Worm (Caenorhabditis elegans) whole organism, midembryonic: ENCODE data around the gene smap-1.
"Not testable (repeated sequence)": the region's sequence is repeated elsewhere in the genome, so short reads cannot be mapped to it uniquely, and the experiment has no call there.

Experiments
- T22C8.4 ChIP-seq: fragments of 200-800 bp; sonication (Bioruptor generic); IDR thresholded peaks from 2 replicates; pipeline ENCODE4 v1.3.6; 2022; ENCODE audit warnings: missing genetic modification characterization, missing compliant biosample characterization
- cog-1 ChIP-seq: sonication (generic microtip); optimal IDR thresholded peaks from 2 replicates; lab custom pipeline; 2016; ENCODE audit warnings: missing genetic modification characterization, missing compliant biosample characterization
- flt-1 ChIP-seq: fragments of 200-800 bp; sonication (Bioruptor generic); IDR thresholded peaks from 2 replicates; pipeline ENCODE4 v1.3.6; 2022; ENCODE audit warnings: missing genetic modification characterization, missing compliant biosample characterization
- klf-2 ChIP-seq: fragments of 200-800 bp; sonication (Bioruptor generic); conservative IDR thresholded peaks from 2 replicates; pipeline ENCODE4 v1.3.6; 2022; ENCODE audit warnings: missing genetic modification reagents, missing genetic modification characterization, missing compliant biosample characterization
- med-1 ChIP-seq: sonication (generic microtip); optimal IDR thresholded peaks from 2 replicates; lab custom pipeline; 2017; ENCODE audit warnings: missing genetic modification characterization, mild to moderate bottlenecking, missing compliant biosample characterization, antibody characterized with exemption, missing genetic modification reagents; ENCODE audit not compliant: insufficient read depth
- ref-1 ChIP-seq: fragments of 200-800 bp; sonication (Bioruptor generic); conservative IDR thresholded peaks from 2 replicates; pipeline ENCODE4 v1.3.6; 2022; ENCODE audit warnings: missing genetic modification reagents, missing genetic modification characterization, missing compliant biosample characterization
- tab-1 ChIP-seq: fragments of 200-800 bp; sonication (Bioruptor generic); IDR thresholded peaks from 2 replicates; pipeline ENCODE4 v1.3.6; 2022; ENCODE audit warnings: missing genetic modification characterization, missing compliant biosample characterization
- ztf-23 ChIP-seq: fragments of 200-800 bp; sonication (Bioruptor generic); IDR thresholded peaks from 2 replicates; pipeline ENCODE4 v1.3.6; 2022; ENCODE audit warnings: missing genetic modification reagents, missing genetic modification characterization, missing compliant biosample characterization
- ztf-29 ChIP-seq: fragments of 200-800 bp; sonication (Bioruptor generic); IDR thresholded peaks from 2 replicates; pipeline ENCODE4 v1.3.6; 2022; ENCODE audit warnings: missing genetic modification reagents, missing genetic modification characterization, missing compliant biosample characterization

The smap-1 gene

DNA sequence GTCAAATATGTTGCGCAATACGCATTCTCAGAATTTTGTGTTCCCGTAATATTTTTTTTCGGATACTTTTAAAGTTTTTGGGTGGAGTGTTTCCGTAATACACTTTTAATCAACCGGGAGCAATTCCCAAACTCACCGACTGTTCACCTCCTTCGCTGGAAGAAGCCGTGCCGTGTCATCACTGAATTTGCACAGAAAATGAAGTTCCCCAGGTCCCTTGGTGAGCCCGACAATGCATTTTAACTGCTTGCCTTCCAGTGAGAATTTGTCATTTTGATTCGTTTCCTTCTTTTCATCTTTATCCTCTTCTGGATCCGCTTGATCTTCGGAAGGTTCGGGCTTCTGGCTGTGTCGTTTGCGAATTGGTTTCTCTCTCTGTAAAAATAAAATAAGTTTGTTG, 14.8 kb upstream of the smap-1 start:
- TF ChIP-seq med-1 (GFP tag; lab: Kevin White, UChicago) (no peak), tab-1 (GFP tag; lab: Robert Waterston, UW) (no peak), ref-1 (GFP tag; lab: Robert Waterston, UW) (no peak), klf-2 (GFP tag; lab: Robert Waterston, UW) (no peak), ztf-29 (no peak), ztf-23 (GFP tag; lab: Robert Waterston, UW) (no peak), flt-1 (GFP tag; lab: Robert Waterston, UW) (no peak), T22C8.4 (GFP tag; lab: Robert Waterston, UW) (no peak), cog-1 (tag; lab: Kevin White, UChicago) (no peak)

- TF ChIP-seq flt-1 (GFP tag; lab: Robert Waterston, UW); ztf-29; T22C8.4 (GFP tag; lab: Robert Waterston, UW): not testable (repeated sequence)
These were observed 10.5 kb upstream of the smap-1 start, which contains the start of gene enu-3.6 for ce11 chrIII:10750043-10750442. enu-3.6 (plus strand) TSS chrIII:10750434.

- TF ChIP-seq flt-1 (GFP tag; lab: Robert Waterston, UW) (no peak), tab-1 (GFP tag; lab: Robert Waterston, UW) (no peak), ref-1 (GFP tag; lab: Robert Waterston, UW) (no peak), T22C8.4 (GFP tag; lab: Robert Waterston, UW) (peak; percentile 72), ztf-23 (GFP tag; lab: Robert Waterston, UW) (peak; percentile 100), ztf-29 (no peak), klf-2 (GFP tag; lab: Robert Waterston, UW) (no peak), cog-1 (tag; lab: Kevin White, UChicago) (peak; percentile 50), med-1 (GFP tag; lab: Kevin White, UChicago) (no peak)
These were observed 8.3 kb upstream of the smap-1 start, which contains the start of the genes ran-1 and dkc-1 for ce11 chrIII:10747620-10748479. ran-1 (minus strand) TSS chrIII:10747728. dkc-1 (plus strand) TSS chrIII:10748429.

DNA sequence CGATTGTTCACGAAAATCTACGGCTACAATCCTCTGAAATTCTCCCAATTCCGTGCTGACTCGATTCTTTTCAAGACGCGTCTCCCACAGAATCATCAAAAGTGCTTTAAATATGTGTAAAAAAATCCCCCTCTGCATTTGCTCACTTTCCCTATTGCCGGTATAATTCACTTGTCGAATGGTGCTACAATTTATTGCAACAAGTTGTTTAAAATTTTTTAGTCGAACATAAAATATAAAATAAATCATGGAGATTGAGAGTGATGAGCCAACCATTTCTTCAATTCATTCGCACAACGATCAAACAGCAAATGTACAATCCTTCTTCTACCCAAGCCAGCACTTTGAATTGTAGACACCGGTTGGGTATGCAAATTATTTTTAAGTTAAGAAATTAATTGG, 6.8 kb upstream of the smap-1 start:
- TF ChIP-seq ztf-23 (GFP tag; lab: Robert Waterston, UW) = no peak
- TF ChIP-seq klf-2 (GFP tag; lab: Robert Waterston, UW) = no peak
- TF ChIP-seq T22C8.4 (GFP tag; lab: Robert Waterston, UW) = no peak
- no peak for TF ChIP-seq ztf-29
- TF ChIP-seq cog-1 (tag; lab: Kevin White, UChicago) = no peak
- no peak for TF ChIP-seq med-1 (GFP tag; lab: Kevin White, UChicago)
- TF ChIP-seq flt-1 (GFP tag; lab: Robert Waterston, UW) = no peak
- TF ChIP-seq ref-1 (GFP tag; lab: Robert Waterston, UW) = no peak
- no peak for TF ChIP-seq tab-1 (GFP tag; lab: Robert Waterston, UW)

ce11 chrIII:10742382-10742860, 2.8 kb upstream of the smap-1 start, which contains the start of the genes tbb-1 and rib-2:
tbb-1 (minus strand) TSS chrIII:10742432.
rib-2 (plus strand) TSS chrIII:10742810.
- no peak for TF ChIP-seq ztf-29
- TF ChIP-seq ztf-23 (GFP tag; lab: Robert Waterston, UW) = peak; percentile 97

ce11 chrIII:10740518-10740917, 926 bp upstream of the smap-1 start, which contains the start of gene K01G5.8:
K01G5.8 (minus strand) TSS chrIII:10740772.
- TF ChIP-seq ztf-23 (GFP tag; lab: Robert Waterston, UW) = no peak
- no peak for TF ChIP-seq ref-1 (GFP tag; lab: Robert Waterston, UW)
- no peak for TF ChIP-seq med-1 (GFP tag; lab: Kevin White, UChicago)
- no peak for TF ChIP-seq T22C8.4 (GFP tag; lab: Robert Waterston, UW)
- no peak for TF ChIP-seq klf-2 (GFP tag; lab: Robert Waterston, UW)
- no peak for TF ChIP-seq flt-1 (GFP tag; lab: Robert Waterston, UW)
- no peak for TF ChIP-seq ztf-29
- TF ChIP-seq tab-1 (GFP tag; lab: Robert Waterston, UW) = no peak
- TF ChIP-seq cog-1 (tag; lab: Kevin White, UChicago) = no peak

DNA sequence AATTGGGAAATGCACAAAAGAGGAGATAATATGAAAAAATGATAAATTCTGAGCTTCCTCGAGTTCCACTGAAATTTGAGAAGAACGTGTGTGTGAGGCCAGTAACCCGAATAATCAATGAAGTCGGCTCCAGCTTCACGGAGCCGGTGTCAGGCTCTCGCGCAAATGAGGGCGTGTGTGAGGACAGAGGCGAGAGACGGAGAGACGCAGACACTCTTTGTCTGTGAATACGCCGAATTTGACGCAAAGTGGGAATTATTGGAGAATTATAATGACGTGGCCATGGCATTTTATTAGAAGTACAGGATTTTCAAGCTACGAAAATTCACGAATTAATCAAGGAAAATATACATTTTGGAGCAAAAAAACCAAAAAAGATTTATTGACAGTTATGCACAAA, 310 bp upstream of the smap-1 start:
- peak; percentile 83 for TF ChIP-seq ztf-23 (GFP tag; lab: Robert Waterston, UW)
- no peak for TF ChIP-seq tab-1 (GFP tag; lab: Robert Waterston, UW)
- TF ChIP-seq T22C8.4 (GFP tag; lab: Robert Waterston, UW) = no peak
- TF ChIP-seq flt-1 (GFP tag; lab: Robert Waterston, UW) = 0 out of 2 replicates have a peak, but pooled peaks have one; percentile 51

DNA sequence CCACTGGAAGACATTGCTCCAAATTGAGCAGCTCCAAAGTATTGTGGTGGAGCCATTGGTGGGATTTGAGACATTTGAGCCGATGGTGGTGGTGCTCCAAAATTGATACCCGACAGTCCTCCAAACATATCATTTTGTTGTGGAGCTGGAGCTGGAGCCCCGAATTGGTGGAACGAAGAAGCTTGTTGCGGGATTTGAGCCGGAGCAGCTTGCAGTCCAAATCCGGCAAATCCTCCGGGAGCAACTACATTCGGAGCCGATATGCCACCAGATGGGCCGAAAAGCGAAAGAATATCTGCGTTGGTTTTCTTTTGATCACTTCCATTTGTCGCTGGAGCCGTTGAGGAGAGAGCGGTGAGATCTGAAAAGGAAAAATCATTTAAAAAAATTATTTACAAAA, 1.5 kb downstream of the smap-1 start:
- TF ChIP-seq med-1 (GFP tag; lab: Kevin White, UChicago) = no peak
- no peak for TF ChIP-seq ztf-23 (GFP tag; lab: Robert Waterston, UW)
- no peak for TF ChIP-seq cog-1 (tag; lab: Kevin White, UChicago)
- no peak for TF ChIP-seq klf-2 (GFP tag; lab: Robert Waterston, UW)
- TF ChIP-seq T22C8.4 (GFP tag; lab: Robert Waterston, UW) = no peak
- TF ChIP-seq flt-1 (GFP tag; lab: Robert Waterston, UW) = no peak
- no peak for TF ChIP-seq tab-1 (GFP tag; lab: Robert Waterston, UW)
- no peak for TF ChIP-seq ztf-29

DNA sequence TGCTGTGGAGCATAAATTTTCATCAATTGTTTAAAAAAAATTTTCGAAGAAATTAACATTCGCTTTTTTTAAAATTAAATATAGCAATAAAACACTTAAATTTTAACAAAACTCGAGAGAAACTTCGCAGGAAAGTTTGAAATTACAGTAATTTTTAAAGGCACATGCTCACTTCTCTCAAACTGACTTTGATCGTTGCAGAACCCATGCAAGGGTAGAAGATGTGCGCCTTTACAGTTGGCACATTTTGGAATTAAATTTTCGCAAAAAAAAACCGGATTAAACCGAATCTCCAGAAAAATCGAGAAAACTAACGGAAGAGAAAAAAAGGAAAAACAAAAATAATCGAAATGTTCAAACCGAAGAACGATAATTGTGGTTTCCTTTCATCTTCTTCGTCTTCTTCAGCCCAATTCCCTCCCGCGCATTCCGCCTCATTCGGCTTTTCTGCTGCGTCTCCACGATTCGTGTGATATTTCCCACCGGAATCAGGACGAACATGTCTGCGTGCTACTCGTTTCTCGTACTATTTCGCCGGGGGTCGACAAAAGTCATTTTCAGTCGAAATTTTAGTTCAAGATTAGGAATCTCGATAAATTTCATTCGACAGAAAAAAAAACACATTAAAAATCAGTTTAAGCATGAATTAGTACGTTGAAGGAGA, 3.1 kb downstream of the smap-1 start:
- no peak for TF ChIP-seq med-1 (GFP tag; lab: Kevin White, UChicago)
